Worm (Caenorhabditis elegans): ENCODE data around the gene cpr-6.

cpr-6 gene

DNA sequence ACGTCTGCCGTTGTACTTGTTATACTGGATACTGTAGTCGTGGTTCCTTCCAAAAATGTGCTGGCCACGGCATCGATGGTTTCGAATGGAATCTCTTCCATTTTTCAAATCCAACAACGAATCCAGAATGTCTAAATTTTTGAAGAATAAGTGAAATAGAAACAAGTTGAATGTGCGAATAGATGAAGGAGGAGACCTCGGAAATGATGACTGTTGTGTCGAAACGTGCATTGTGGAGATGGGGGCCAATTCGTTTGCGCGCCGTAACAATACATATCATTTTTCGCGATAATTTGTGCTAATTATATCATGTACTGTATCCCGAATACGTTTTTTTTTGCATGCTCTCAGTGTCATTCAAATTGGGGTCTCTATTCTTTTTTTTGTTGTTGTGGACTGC, 28.2 kb downstream of the cpr-6 start, which contains the start of gene aexr-1:
TSS of gene aexr-1 (minus strand) at position 101 of the 400 bp plus-strand sequence.
- TF ChIP-seq nhr-76 (tag; optimal IDR thresholded peaks at IDR 0.05) (no peak), ceh-16 (tag; optimal IDR thresholded peaks at IDR 0.05) (no peak), zag-1 (tag; optimal IDR thresholded peaks at IDR 0.05) (no peak), nhr-43 (tag; optimal IDR thresholded peaks at IDR 0.05; ENCODE audit: poor library complexity, severe bottlenecking) (no peak), fkh-10 (GFP tag; optimal IDR thresholded peaks at IDR 0.05) (no peak), unc-39 (tag; optimal IDR thresholded peaks at IDR 0.05) (no peak), eor-1 (tag; optimal IDR thresholded peaks at IDR 0.05) (no peak), nhr-25 (tag; optimal IDR thresholded peaks at IDR 0.05) (no peak), fos-1 (tag; optimal IDR thresholded peaks at IDR 0.05) (no peak), unc-62 (GFP tag; optimal IDR thresholded peaks at IDR 0.05) (no peak), elt-2 (tag; optimal IDR thresholded peaks at IDR 0.05) (no peak), snpc-4 (tag; optimal IDR thresholded peaks at IDR 0.05) (no peak), R02D3.7 (tag; optimal IDR thresholded peaks at IDR 0.05) (no peak)

- no peak for TF ChIP-seq mml-1 (tag; optimal IDR thresholded peaks at IDR 0.05)
- no peak for TF ChIP-seq nhr-11 (tag; optimal IDR thresholded peaks at IDR 0.05)
- no peak for TF ChIP-seq snpc-4 (tag; optimal IDR thresholded peaks at IDR 0.05)
- no peak for TF ChIP-seq zag-1 (tag; optimal IDR thresholded peaks at IDR 0.05)
- no peak for TF ChIP-seq jun-1 (tag; optimal IDR thresholded peaks at IDR 0.05)
- no peak for TF ChIP-seq daf-12 (tag; optimal IDR thresholded peaks at IDR 0.05)
- no peak for TF ChIP-seq elt-2 (tag; optimal IDR thresholded peaks at IDR 0.05)
- TF ChIP-seq nhr-76 (tag; optimal IDR thresholded peaks at IDR 0.05), result no peak
- TF ChIP-seq unc-62 (GFP tag; optimal IDR thresholded peaks at IDR 0.05), result no peak
- no peak for TF ChIP-seq nhr-25 (tag; optimal IDR thresholded peaks at IDR 0.05)
- TF ChIP-seq sea-2 (GFP tag; optimal IDR thresholded peaks at IDR 0.05), result no peak
- TF ChIP-seq ama-1 (optimal IDR thresholded peaks at IDR 0.05), result no peak
- no peak for TF ChIP-seq pqm-1 (tag; optimal IDR thresholded peaks at IDR 0.05)
- TF ChIP-seq ceh-9 (tag; optimal IDR thresholded peaks at IDR 0.05), result no peak
- no peak for TF ChIP-seq nhr-28 (tag; optimal IDR thresholded peaks at IDR 0.05)
Observed at ce11 chrX:6637933-6638332, 30.9 kb downstream of the cpr-6 start.

DNA sequence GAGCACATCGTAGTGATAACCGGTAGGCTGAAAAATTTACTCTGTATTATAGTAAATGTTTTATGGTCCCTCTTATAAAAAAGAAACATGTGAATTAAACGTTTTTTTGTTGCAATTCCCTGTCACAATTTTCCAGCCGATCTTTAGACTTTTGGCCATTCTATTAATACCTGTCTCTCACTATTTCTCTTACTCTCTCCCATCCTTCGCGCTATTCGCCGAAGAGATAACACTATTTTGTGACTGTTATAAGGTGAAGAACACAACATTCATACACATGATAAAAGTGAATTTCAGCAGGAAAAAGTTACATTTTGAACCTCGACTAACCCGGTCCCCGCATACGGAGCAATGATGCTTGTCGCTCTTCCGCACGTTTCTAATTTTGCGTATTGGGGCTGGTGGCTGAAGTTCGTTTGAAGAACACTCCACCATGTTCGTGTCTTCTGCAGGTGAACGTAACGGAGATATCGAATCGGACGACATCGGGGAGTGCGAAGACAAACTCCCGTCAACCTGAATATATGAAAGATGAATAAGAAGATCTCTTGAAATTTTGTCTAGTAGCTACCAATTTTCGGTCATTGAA, 32.1 kb downstream of the cpr-6 start:
- no peak for TF ChIP-seq elt-1 (tag; optimal IDR thresholded peaks at IDR 0.05)
- peak; percentile 75 for TF ChIP-seq nhr-25 (tag; optimal IDR thresholded peaks at IDR 0.05)
- TF ChIP-seq zag-1 (tag; optimal IDR thresholded peaks at IDR 0.05), result no peak
- TF ChIP-seq unc-62 (GFP tag; optimal IDR thresholded peaks at IDR 0.05), result no peak
- no peak for TF ChIP-seq fkh-10 (GFP tag; optimal IDR thresholded peaks at IDR 0.05)
- peak; percentile 16 for TF ChIP-seq nfya-1 (tag; optimal IDR thresholded peaks at IDR 0.05; ENCODE audit: insufficient read depth)
- peak; percentile 62 for TF ChIP-seq nhr-43 (tag; optimal IDR thresholded peaks at IDR 0.05; ENCODE audit: poor library complexity, severe bottlenecking)
- TF ChIP-seq egl-27 (tag; optimal IDR thresholded peaks at IDR 0.05), result no peak
- peak; percentile 32 for TF ChIP-seq ceh-28 (tag; optimal IDR thresholded peaks at IDR 0.05)
- peak; percentile 40 for TF ChIP-seq jun-1 (tag; optimal IDR thresholded peaks at IDR 0.05)
- TF ChIP-seq pqm-1 (tag; optimal IDR thresholded peaks at IDR 0.05), result peak; percentile 70
- peak; percentile 73 for TF ChIP-seq elt-2 (tag; optimal IDR thresholded peaks at IDR 0.05)
- TF ChIP-seq nhr-23 (tag; optimal IDR thresholded peaks at IDR 0.05), result peak; percentile 67

ce11 chrX:6640570-6641199, 33.7 kb downstream of the cpr-6 start, which contains the start of gene nhr-120:
Gene nhr-120, minus strand, starts transcription at chrX:6640620.
- no peak for TF ChIP-seq ztf-4 (tag; optimal IDR thresholded peaks at IDR 0.05)
- peak; percentile 17 for TF ChIP-seq nhr-25 (tag; optimal IDR thresholded peaks at IDR 0.05)
- no peak for TF ChIP-seq lin-15B (tag; optimal IDR thresholded peaks at IDR 0.05)

DNA sequence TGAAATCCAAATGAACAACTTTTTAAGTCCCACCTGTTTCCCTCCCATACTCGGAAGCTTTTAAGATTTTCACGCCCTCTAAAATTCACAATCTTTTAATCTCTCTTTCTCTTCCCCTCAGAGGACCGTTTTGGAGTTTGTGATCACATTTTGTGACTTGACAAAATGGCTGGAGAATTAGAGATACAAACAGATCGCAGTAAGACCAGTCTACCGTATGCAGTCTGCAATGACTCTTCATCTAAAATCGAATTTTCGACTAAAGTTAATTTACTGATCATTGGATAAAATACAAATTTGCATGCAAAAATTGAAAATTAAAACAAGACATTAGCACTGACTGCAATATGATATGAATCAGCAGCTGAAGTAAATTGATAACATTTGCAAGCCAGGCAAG, 34.5 kb downstream of the cpr-6 start:
- no peak for TF ChIP-seq pha-4 (tag; optimal IDR thresholded peaks at IDR 0.05)
- peak; percentile 55 for TF ChIP-seq nhr-25 (tag; optimal IDR thresholded peaks at IDR 0.05)
- TF ChIP-seq elt-2 (tag; optimal IDR thresholded peaks at IDR 0.05), result peak; percentile 29
- peak; percentile 18 for TF ChIP-seq nfya-1 (tag; optimal IDR thresholded peaks at IDR 0.05; ENCODE audit: insufficient read depth)

DNA sequence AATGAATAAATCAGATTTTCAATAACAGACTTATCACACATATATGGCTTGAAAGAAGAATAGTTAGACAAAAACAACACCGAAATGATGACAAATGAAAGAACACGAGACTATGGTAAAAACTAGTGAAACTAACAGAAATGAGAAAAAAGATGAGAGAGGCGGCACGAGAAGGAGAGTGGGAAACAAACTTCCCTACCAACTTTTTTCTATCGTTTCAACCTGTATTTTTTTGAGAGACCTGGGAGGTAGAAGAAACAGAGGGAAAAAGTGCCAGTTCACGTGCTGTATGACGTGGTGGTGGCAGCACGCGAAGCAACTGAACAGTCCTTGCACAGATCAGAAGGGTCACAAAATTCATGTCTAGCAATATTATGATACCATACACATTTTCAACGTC, 35.8 kb downstream of the cpr-6 start:
- TF ChIP-seq skn-1 (tag; optimal IDR thresholded peaks at IDR 0.05) (peak; percentile 41), mdl-1 (tag; optimal IDR thresholded peaks at IDR 0.05) (peak; percentile 34), fkh-10 (GFP tag; optimal IDR thresholded peaks at IDR 0.05) (no peak), aly-2 (tag; optimal IDR thresholded peaks at IDR 0.05) (no peak), nhr-25 (tag; optimal IDR thresholded peaks at IDR 0.05) (peak; percentile 49), pha-4 (tag; optimal IDR thresholded peaks at IDR 0.05) (peak; percentile 65), elt-2 (tag; optimal IDR thresholded peaks at IDR 0.05) (peak; percentile 49), nhr-23 (tag; optimal IDR thresholded peaks at IDR 0.05) (peak; percentile 29)

All from whole organism, L3 larva.